Worm (Caenorhabditis elegans): ENCODE data around the gene rga-8.

DNA sequence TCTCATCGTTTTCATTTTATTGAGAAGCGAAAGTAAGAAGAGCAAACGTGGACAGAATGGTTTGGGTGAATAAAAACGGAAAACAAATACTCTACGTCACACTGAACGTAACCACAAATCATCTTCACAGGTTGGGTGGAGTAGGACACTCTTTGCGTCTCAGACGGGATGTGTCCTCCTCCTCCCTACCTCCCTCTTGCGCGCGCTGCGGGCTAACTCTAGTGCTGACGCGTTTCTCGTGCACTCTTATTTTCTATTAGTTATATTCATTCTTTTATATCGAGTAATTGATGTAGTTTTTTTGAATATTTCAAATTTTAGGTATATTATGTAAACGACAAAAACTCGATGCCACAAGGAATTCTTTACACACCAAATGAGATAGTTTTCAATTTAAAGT, 35.5 kb downstream of the rga-8 start, which contains the start of gene Y34B4A.7:
- TF ChIP-seq nhr-77 (tag; optimal IDR thresholded peaks at IDR 0.05) = no peak
- TF ChIP-seq mdl-1 (tag; optimal IDR thresholded peaks at IDR 0.05) = no peak
- TF ChIP-seq unc-62 (GFP tag; optimal IDR thresholded peaks at IDR 0.05) = no peak
- peak; percentile 43 for TF ChIP-seq skn-1 (tag; optimal IDR thresholded peaks at IDR 0.05)
- TF ChIP-seq ets-5 (GFP tag; IDR thresholded peaks at IDR 0.05) = no peak
- no peak for TF ChIP-seq nhr-76 (tag; optimal IDR thresholded peaks at IDR 0.05)
- no peak for TF ChIP-seq ceh-88 (GFP tag; IDR thresholded peaks at IDR 0.05)
- no peak for TF ChIP-seq ama-1 (optimal IDR thresholded peaks at IDR 0.05)
- peak; percentile 75 to 80 for TF ChIP-seq lsy-2 (tag; optimal IDR thresholded peaks at IDR 0.05)
- peak; percentile 72 for TF ChIP-seq rnt-1 (tag; optimal IDR thresholded peaks at IDR 0.05)
- no peak for TF ChIP-seq fkh-4 (tag; optimal IDR thresholded peaks at IDR 0.05; ENCODE audit: borderline replicate concordance)
